Worm (Caenorhabditis elegans) whole organism, L4 larva: ENCODE results near the gene H06I04.6.

ENCODE experiments used
- D1046.2 ChIP-seq: fragments of 200-800 bp; sonication (Bioruptor generic); IDR thresholded peaks from 2 replicates; pipeline ENCODE4 v1.3.6; 2022; ENCODE audit warnings: missing genetic modification characterization, missing compliant biosample characterization
- F10B5.3 ChIP-seq: sonication (generic microtip); optimal IDR thresholded peaks from 2 replicates; lab custom pipeline; 2016; ENCODE audit warnings: mild to moderate bottlenecking, missing genetic modification characterization, missing compliant biosample characterization
- F26F4.8 ChIP-seq: fragments of 200-800 bp; sonication (Bioruptor generic); conservative IDR thresholded peaks from 2 replicates; pipeline ENCODE4 v1.3.6; 2022; ENCODE audit warnings: missing genetic modification characterization, missing compliant biosample characterization
- F44E2.7 ChIP-seq: fragments of 200-800 bp; sonication (Bioruptor generic); IDR thresholded peaks from 2 replicates; pipeline ENCODE4 v2.1.2; 2022; ENCODE audit warnings: missing genetic modification characterization, missing compliant biosample characterization
- F49E8.2 ChIP-seq: sonication (generic microtip); optimal IDR thresholded peaks from 2 replicates; lab custom pipeline; 2016; ENCODE audit warnings: missing compliant biosample characterization, mild to moderate bottlenecking, missing genetic modification characterization, borderline replicate concordance
- R02D3.7 ChIP-seq: fragments of 150-350 bp; sonication (generic microtip); optimal IDR thresholded peaks from 3 replicates; lab custom pipeline; 2014; ENCODE audit warnings: missing biosample characterization, missing genetic modification characterization
- Y75B8A.6 ChIP-seq: fragments of 200-800 bp; sonication (Bioruptor generic); IDR thresholded peaks from 2 replicates; pipeline ENCODE4 v1.3.6; 2022; ENCODE audit warnings: missing genetic modification reagents, missing genetic modification characterization, missing compliant biosample characterization
- arid-1 ChIP-seq: fragments of 200-800 bp; sonication (Bioruptor generic); conservative IDR thresholded peaks from 2 replicates; pipeline ENCODE4 v1.3.6; 2022; ENCODE audit warnings: missing genetic modification reagents, missing genetic modification characterization, missing compliant biosample characterization
- ceh-28 ChIP-seq: fragments of 150-350 bp; optimal IDR thresholded peaks from 2 replicates; lab custom pipeline; 2014; ENCODE audit warnings: missing biosample characterization, missing genetic modification reagents, missing genetic modification characterization
- ceh-32 ChIP-seq: sonication (generic microtip); optimal IDR thresholded peaks from 2 replicates; lab custom pipeline; 2016; ENCODE audit warnings: mild to moderate bottlenecking, missing genetic modification characterization, missing compliant biosample characterization; ENCODE audit not compliant: poor library complexity
- ceh-44 ChIP-seq: fragments of 200-800 bp; sonication (Bioruptor generic); IDR thresholded peaks from 2 replicates; pipeline ENCODE4 v1.3.6; 2022; ENCODE audit warnings: missing genetic modification reagents, missing genetic modification characterization, missing compliant biosample characterization
- ceh-62 ChIP-seq: sonication (generic microtip); optimal IDR thresholded peaks from 2 replicates; lab custom pipeline; 2017; ENCODE audit warnings: missing biosample characterization, missing genetic modification characterization
- ces-1 ChIP-seq: fragments of 150-350 bp; sonication (generic microtip); optimal IDR thresholded peaks from 4 replicates; lab custom pipeline; 2014; ENCODE audit warnings: missing biosample characterization, missing genetic modification reagents, missing genetic modification characterization
- cey-2 ChIP-seq: sonication (generic microtip); optimal IDR thresholded peaks from 3 replicates; lab custom pipeline; 2017; ENCODE audit warnings: missing genetic modification characterization, mild to moderate bottlenecking, missing compliant biosample characterization, antibody characterized with exemption, borderline replicate concordance; ENCODE audit not compliant: insufficient read depth
- daf-16 ChIP-seq, 3 experiments: sonication (generic microtip); optimal IDR thresholded peaks; 2 replicates each; lab custom pipeline; 2016 to 2017; ENCODE audit warnings: missing genetic modification characterization in 3 of 3, missing genetic modification reagents in 3 of 3, mild to moderate bottlenecking in 2 of 3, missing compliant biosample characterization in 2 of 3, missing biosample characterization in 1 of 3, moderate library complexity in 1 of 3
- daf-19 ChIP-seq: fragments of 200-800 bp; sonication (Bioruptor generic); conservative IDR thresholded peaks from 2 replicates; pipeline ENCODE4 v1.3.6; 2022; ENCODE audit warnings: missing genetic modification characterization, missing compliant biosample characterization
- daf-8 ChIP-seq: fragments of 200-800 bp; sonication (Bioruptor generic); IDR thresholded peaks from 2 replicates; pipeline ENCODE4 v1.3.6; 2022; ENCODE audit warnings: missing genetic modification characterization, missing compliant biosample characterization
- dmd-8 ChIP-seq: fragments of 200-800 bp; sonication (Bioruptor generic); IDR thresholded peaks from 2 replicates; pipeline ENCODE4 v1.3.6; 2022; ENCODE audit warnings: missing genetic modification characterization, missing compliant biosample characterization
- dmd-9 ChIP-seq: fragments of 200-800 bp; sonication (Bioruptor generic); IDR thresholded peaks from 2 replicates; pipeline ENCODE4 v1.3.6; 2022; ENCODE audit warnings: missing genetic modification reagents, missing genetic modification characterization, missing compliant biosample characterization
- egl-27 ChIP-seq: sonication (generic microtip); optimal IDR thresholded peaks from 3 replicates; lab custom pipeline; 2017; ENCODE audit warnings: missing biosample characterization, missing genetic modification reagents, missing genetic modification characterization
- fkh-10 ChIP-seq: fragments of 150-350 bp; optimal IDR thresholded peaks from 2 replicates; lab custom pipeline; 2014; ENCODE audit warnings: missing biosample characterization, missing genetic modification reagents, missing genetic modification characterization
- hif-1 ChIP-seq, 2 experiments: sonication (generic microtip); optimal IDR thresholded peaks; 2 replicates each; lab custom pipeline; 2016 to 2017; ENCODE audit warnings: missing compliant biosample characterization in 2 of 2, missing genetic modification characterization in 2 of 2, missing genetic modification reagents in 2 of 2, missing genotype in 2 of 2, mild to moderate bottlenecking in 1 of 2
- hlh-30 ChIP-seq: sonication (generic microtip); optimal IDR thresholded peaks from 2 replicates; lab custom pipeline; 2017; ENCODE audit warnings: antibody characterized with exemption, mild to moderate bottlenecking, missing genetic modification characterization, missing compliant biosample characterization; ENCODE audit not compliant: insufficient read depth
- lim-7 ChIP-seq: fragments of 200-800 bp; sonication (Bioruptor generic); IDR thresholded peaks from 2 replicates; pipeline ENCODE4 v1.3.6; 2022; ENCODE audit warnings: missing genetic modification characterization, missing compliant biosample characterization
- lin-1 ChIP-seq: fragments of 200-800 bp; sonication (Bioruptor generic); IDR thresholded peaks from 2 replicates; pipeline ENCODE4 v1.3.6; 2022; ENCODE audit warnings: missing genetic modification reagents, missing genetic modification characterization, missing compliant biosample characterization
- lin-13 ChIP-seq: fragments of 150-350 bp; optimal IDR thresholded peaks from 2 replicates; lab custom pipeline; 2014; ENCODE audit warnings: missing biosample characterization, missing genetic modification reagents, missing genetic modification characterization
- lin-39 ChIP-seq: fragments of 150-350 bp; optimal IDR thresholded peaks from 2 replicates; lab custom pipeline; 2014; ENCODE audit warnings: missing biosample characterization, missing genetic modification reagents, missing genetic modification characterization
- lir-3 ChIP-seq: sonication (generic microtip); optimal IDR thresholded peaks from 2 replicates; lab custom pipeline; 2016; ENCODE audit warnings: mild to moderate bottlenecking, missing genetic modification characterization, missing compliant biosample characterization
- mdt-29 ChIP-seq: fragments of 200-800 bp; sonication (Bioruptor generic); IDR thresholded peaks from 2 replicates; pipeline ENCODE4 v1.3.6; 2022; ENCODE audit warnings: missing genetic modification reagents, missing genetic modification characterization, missing compliant biosample characterization
- mep-1 ChIP-seq: fragments of 150-350 bp; sonication (generic microtip); optimal IDR thresholded peaks from 3 replicates; lab custom pipeline; 2014; ENCODE audit warnings: missing biosample characterization, missing genetic modification characterization
- mxl-2 ChIP-seq: fragments of 200-800 bp; sonication (Bioruptor generic); conservative IDR thresholded peaks from 2 replicates; pipeline ENCODE4 v1.3.6; 2022; ENCODE audit warnings: missing genetic modification reagents, missing genetic modification characterization, missing compliant biosample characterization
- mxl-3 ChIP-seq: fragments of 200-800 bp; sonication (Bioruptor generic); optimal IDR thresholded peaks from 2 replicates; lab custom pipeline; 2018; ENCODE audit warnings: mild to moderate bottlenecking, missing genetic modification characterization, missing compliant biosample characterization
- nhr-10 ChIP-seq: fragments of 150-350 bp; optimal IDR thresholded peaks from 2 replicates; lab custom pipeline; 2014; ENCODE audit warnings: missing biosample characterization, missing genetic modification characterization
- nhr-11 ChIP-seq: fragments of 150-350 bp; optimal IDR thresholded peaks from 2 replicates; lab custom pipeline; 2014; ENCODE audit warnings: missing biosample characterization, missing genetic modification characterization
- nhr-111 ChIP-seq: fragments of 200-800 bp; sonication (Bioruptor generic); optimal IDR thresholded peaks from 2 replicates; lab custom pipeline; 2018; ENCODE audit warnings: mild to moderate bottlenecking, missing genetic modification characterization, missing compliant biosample characterization
- nhr-25 ChIP-seq: sonication (generic microtip); optimal IDR thresholded peaks from 2 replicates; lab custom pipeline; 2017; ENCODE audit warnings: missing genetic modification characterization, mild to moderate bottlenecking, missing compliant biosample characterization, antibody characterized with exemption, moderate library complexity, borderline replicate concordance; ENCODE audit not compliant: insufficient read depth
- nhr-41 ChIP-seq: fragments of 200-800 bp; sonication (Bioruptor generic); IDR thresholded peaks from 2 replicates; pipeline ENCODE4 v1.3.6; 2022; ENCODE audit warnings: missing genetic modification reagents, missing genetic modification characterization, missing compliant biosample characterization
- nhr-6 ChIP-seq: fragments of 150-350 bp; optimal IDR thresholded peaks from 2 replicates; lab custom pipeline; 2014; ENCODE audit warnings: missing biosample characterization, missing genetic modification characterization
- nhr-76 ChIP-seq: fragments of 150-350 bp; optimal IDR thresholded peaks from 2 replicates; lab custom pipeline; 2014; ENCODE audit warnings: missing biosample characterization, missing genetic modification characterization
- nhr-77 ChIP-seq: fragments of 150-350 bp; optimal IDR thresholded peaks from 2 replicates; lab custom pipeline; 2014; ENCODE audit warnings: missing biosample characterization, missing genetic modification characterization
- php-3 ChIP-seq: fragments of 200-800 bp; sonication (Bioruptor generic); IDR thresholded peaks from 2 replicates; pipeline ENCODE4 v1.3.6; 2022; ENCODE audit warnings: missing genetic modification reagents, missing genetic modification characterization, missing compliant biosample characterization
- pqm-1 ChIP-seq: sonication (generic microtip); optimal IDR thresholded peaks from 2 replicates; lab custom pipeline; 2017; ENCODE audit warnings: missing biosample characterization, missing genetic modification characterization
- rbr-2 ChIP-seq: sonication (generic microtip); optimal IDR thresholded peaks from 2 replicates; lab custom pipeline; 2016; ENCODE audit warnings: missing genotype, missing genetic modification characterization, missing compliant biosample characterization
- saeg-2 ChIP-seq: fragments of 200-800 bp; sonication (Bioruptor generic); IDR thresholded peaks from 2 replicates; pipeline ENCODE4 v1.3.6; 2022; ENCODE audit warnings: missing genetic modification reagents, missing genetic modification characterization, missing compliant biosample characterization
- sdz-12 ChIP-seq: fragments of 200-800 bp; sonication (Bioruptor generic); optimal IDR thresholded peaks from 2 replicates; lab custom pipeline; 2018; ENCODE audit warnings: mild to moderate bottlenecking, missing genetic modification characterization, missing compliant biosample characterization
- spr-3 ChIP-seq: fragments of 200-800 bp; sonication (Bioruptor generic); optimal IDR thresholded peaks from 2 replicates; lab custom pipeline; 2018; ENCODE audit warnings: mild to moderate bottlenecking, missing genetic modification characterization, missing compliant biosample characterization
- vab-7 ChIP-seq: fragments of 200-800 bp; sonication (Bioruptor generic); IDR thresholded peaks from 2 replicates; pipeline ENCODE4 v1.3.6; 2022; ENCODE audit warnings: missing genetic modification reagents, missing genetic modification characterization, missing compliant biosample characterization
- zag-1 ChIP-seq: fragments of 150-350 bp; optimal IDR thresholded peaks from 2 replicates; lab custom pipeline; 2014; ENCODE audit warnings: missing biosample characterization, missing genetic modification characterization
- zip-2 ChIP-seq: fragments of 150-350 bp; optimal IDR thresholded peaks from 2 replicates; lab custom pipeline; 2014; ENCODE audit warnings: missing biosample characterization, missing genetic modification characterization
- ztf-11 ChIP-seq: fragments of 150-350 bp; optimal IDR thresholded peaks from 2 replicates; lab custom pipeline; 2014; ENCODE audit warnings: missing biosample characterization, missing genetic modification characterization
- ztf-7 ChIP-seq: fragments of 150-350 bp; optimal IDR thresholded peaks from 2 replicates; lab custom pipeline; 2014; ENCODE audit warnings: missing biosample characterization, missing genetic modification characterization

The H06I04.6 gene

DNA sequence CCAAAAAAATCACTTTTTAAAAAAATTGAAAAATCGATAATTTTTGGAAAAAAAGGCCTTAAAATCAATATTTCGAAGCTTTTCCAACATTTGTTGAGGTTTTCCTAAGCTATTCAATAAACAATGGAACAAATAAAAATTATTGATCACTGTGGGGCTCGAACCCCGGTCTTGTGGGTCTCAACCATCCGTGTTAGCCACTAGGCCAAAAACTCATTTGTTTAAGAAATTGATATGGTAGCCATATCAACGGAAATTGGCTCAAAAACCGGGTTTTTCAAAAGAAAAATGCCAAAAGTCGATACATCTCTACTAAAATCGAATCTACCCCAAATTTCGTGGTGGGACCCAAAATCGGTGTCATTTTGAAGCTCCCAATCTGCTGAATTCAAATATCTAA, 47.9 kb upstream of the H06I04.6 start (continued):
- TF ChIP-seq F26F4.8 (GFP tag; lab: Robert Waterston, UW), result 0 out of 2 replicates have a peak, but pooled peaks have one; percentile 49
- 0 out of 2 replicates have a peak, but pooled peaks have one; percentile 68 for TF ChIP-seq Y75B8A.6 (GFP tag; lab: Robert Waterston, UW)
- no peak for TF ChIP-seq hlh-30
- peak; percentile 13 for TF ChIP-seq lin-13 (GFP tag; lab: Kevin White, UChicago)
- TF ChIP-seq F10B5.3 (tag; lab: Kevin White, UChicago), result peak; percentile 15
- no peak for TF ChIP-seq ztf-7 (tag; lab: Kevin White, UChicago)
- TF ChIP-seq egl-27 (tag; lab: Kevin White, UChicago), result no peak
- TF ChIP-seq ztf-11 (tag; lab: Kevin White, UChicago), result no peak
- no peak for TF ChIP-seq ces-1 (GFP tag; lab: Kevin White, UChicago)
- no peak for TF ChIP-seq nhr-11 (tag; lab: Kevin White, UChicago)
- TF ChIP-seq lin-1 (GFP tag; lab: Robert Waterston, UW), result no peak
- peak; percentile 66; the same call in 1 of the 2 replicates for TF ChIP-seq vab-7 (GFP tag; lab: Robert Waterston, UW)
- no peak for TF ChIP-seq zag-1 (tag; lab: Kevin White, UChicago)
- no peak for TF ChIP-seq mxl-3 (GFP tag; lab: Kevin White, UChicago)
- TF ChIP-seq hif-1 (tag; optimal IDR thresholded peaks at IDR 0.05; lab: Kevin White, UChicago), result no peak
- no peak for TF ChIP-seq ceh-32 (tag; lab: Kevin White, UChicago)
- TF ChIP-seq lim-7 (GFP tag; lab: Robert Waterston, UW), result peak; percentile 75; the same call in 1 of the 2 replicates
- no peak for TF ChIP-seq daf-16 (GFP tag; optimal IDR thresholded peaks at IDR 0.05; lab: Kevin White, UChicago)
- TF ChIP-seq daf-16 (tag; optimal IDR thresholded peaks at IDR 0.05; lab: Kevin White, UChicago), result peak; percentile 25
- TF ChIP-seq lir-3, result no peak
- no peak for TF ChIP-seq nhr-25
- no peak for TF ChIP-seq mdt-29
- TF ChIP-seq ceh-28, result no peak
- no peak for TF ChIP-seq nhr-6 (tag; lab: Kevin White, UChicago)
- TF ChIP-seq spr-3 (GFP tag; lab: Kevin White, UChicago), result no peak
- 0 out of 2 replicates have a peak, but pooled peaks have one; percentile 27 for TF ChIP-seq arid-1 (GFP tag; lab: Robert Waterston, UW)
- no peak for TF ChIP-seq dmd-9 (GFP tag; lab: Robert Waterston, UW)
- TF ChIP-seq zip-2 (tag; lab: Kevin White, UChicago), result no peak
- TF ChIP-seq dmd-8, result no peak
- TF ChIP-seq D1046.2 (GFP tag; lab: Robert Waterston, UW), result no peak
- no peak for TF ChIP-seq daf-19
- TF ChIP-seq ceh-62 (tag; lab: Kevin White, UChicago), result no peak
- no peak for TF ChIP-seq saeg-2 (GFP tag; lab: Robert Waterston, UW)
- no peak for TF ChIP-seq R02D3.7
- no peak for TF ChIP-seq nhr-111 (GFP tag; lab: Kevin White, UChicago)
- TF ChIP-seq nhr-41 (GFP tag; lab: Robert Waterston, UW), result no peak
- no peak for TF ChIP-seq mep-1 (tag; lab: Kevin White, UChicago)
- TF ChIP-seq cey-2 (tag; lab: Kevin White, UChicago), result no peak
- TF ChIP-seq daf-8 (GFP tag; lab: Robert Waterston, UW), result no peak
- TF ChIP-seq ceh-44 (GFP tag; lab: Robert Waterston, UW), result no peak
- TF ChIP-seq F49E8.2 (tag; lab: Kevin White, UChicago), result no peak
- no peak for TF ChIP-seq F44E2.7
- no peak for TF ChIP-seq pqm-1 (tag; lab: Kevin White, UChicago)
- TF ChIP-seq php-3 (GFP tag; lab: Robert Waterston, UW), result no peak
- no peak for TF ChIP-seq sdz-12 (GFP tag; lab: Kevin White, UChicago)
- no peak for TF ChIP-seq nhr-77 (tag; lab: Kevin White, UChicago)
- TF ChIP-seq rbr-2, result no peak
- TF ChIP-seq lin-39 (tag; lab: Kevin White, UChicago), result no peak
- TF ChIP-seq fkh-10, result no peak
- TF ChIP-seq mxl-2, result no peak
- TF ChIP-seq nhr-76 (tag; lab: Kevin White, UChicago), result no peak
- no peak for TF ChIP-seq nhr-10 (tag; lab: Kevin White, UChicago)
